Worm (Caenorhabditis elegans) whole organism, early embryonic: ENCODE measurements around the gene mrpl-36.

ENCODE experiments used
- B0310.2 ChIP-seq: sonication (generic microtip); optimal IDR thresholded peaks from 2 replicates; lab custom pipeline; 2016; ENCODE audit warnings: mild to moderate bottlenecking, missing genetic modification characterization, missing compliant biosample characterization
- F13C5.2 ChIP-seq: sonication (generic microtip); optimal IDR thresholded peaks from 2 replicates; lab custom pipeline; 2017; ENCODE audit warnings: mild to moderate bottlenecking, missing genetic modification characterization, inconsistent platforms, missing compliant biosample characterization
- aly-1 ChIP-seq: sonication (generic microtip); optimal IDR thresholded peaks from 2 replicates; lab custom pipeline; 2016; ENCODE audit warnings: missing genetic modification characterization, missing compliant biosample characterization
- ama-1 ChIP-seq: fragments of 150-350 bp; optimal IDR thresholded peaks from 2 replicates; lab custom pipeline; 2014
- ceh-13 ChIP-seq: fragments of 200-800 bp; sonication (Bioruptor generic); optimal IDR thresholded peaks from 2 replicates; lab custom pipeline; 2018; ENCODE audit warnings: mild to moderate bottlenecking, missing genetic modification characterization, missing compliant biosample characterization
- ceh-36 ChIP-seq: sonication (generic microtip); optimal IDR thresholded peaks from 2 replicates; lab custom pipeline; 2016; ENCODE audit warnings: missing genetic modification characterization, inconsistent platforms, missing compliant biosample characterization
- ets-7 ChIP-seq: sonication (generic microtip); optimal IDR thresholded peaks from 2 replicates; lab custom pipeline; 2016; ENCODE audit warnings: missing genotype, missing genetic modification characterization, missing compliant biosample characterization
- flt-1 ChIP-seq: fragments of 200-800 bp; sonication (Bioruptor generic); IDR thresholded peaks from 2 replicates; pipeline ENCODE4 v1.3.6; 2022; ENCODE audit warnings: missing genetic modification characterization, missing compliant biosample characterization
- hmbx-1 ChIP-seq: sonication (generic microtip); optimal IDR thresholded peaks from 2 replicates; lab custom pipeline; 2016; ENCODE audit warnings: mild to moderate bottlenecking, missing genetic modification characterization, missing compliant biosample characterization
- hmg-4 ChIP-seq: fragments of 200-800 bp; sonication (Bioruptor generic); optimal IDR thresholded peaks from 2 replicates; lab custom pipeline; 2018; ENCODE audit warnings: mild to moderate bottlenecking, missing genetic modification characterization, missing compliant biosample characterization
- hnd-1 ChIP-seq: sonication (generic microtip); optimal IDR thresholded peaks from 2 replicates; lab custom pipeline; 2016; ENCODE audit warnings: missing genetic modification characterization, missing compliant biosample characterization
- pes-1 ChIP-seq: fragments of 200-800 bp; sonication (Bioruptor generic); IDR thresholded peaks from 2 replicates; pipeline ENCODE4 v1.3.6; 2022; ENCODE audit warnings: missing genetic modification reagents, missing genetic modification characterization, missing compliant biosample characterization
- scrt-1 ChIP-seq: fragments of 200-800 bp; sonication (Bioruptor generic); IDR thresholded peaks from 2 replicates; pipeline ENCODE4 v1.3.6; 2022; ENCODE audit warnings: missing genetic modification characterization, missing compliant biosample characterization
- sea-1 ChIP-seq: fragments of 200-800 bp; sonication (Bioruptor generic); conservative IDR thresholded peaks from 2 replicates; pipeline ENCODE4 v1.3.6; 2022; ENCODE audit warnings: missing genetic modification characterization, missing compliant biosample characterization
- tbx-11 ChIP-seq: fragments of 200-800 bp; sonication (Bioruptor generic); IDR thresholded peaks from 2 replicates; pipeline ENCODE4 v1.3.6; 2022; ENCODE audit warnings: missing genetic modification characterization, missing compliant biosample characterization
- tbx-37 ChIP-seq: fragments of 200-800 bp; sonication (Bioruptor generic); conservative IDR thresholded peaks from 2 replicates; pipeline ENCODE4 v1.3.6; 2022; ENCODE audit warnings: missing genetic modification reagents, missing genetic modification characterization, missing compliant biosample characterization
- tra-4 ChIP-seq: sonication (generic microtip); optimal IDR thresholded peaks from 2 replicates; lab custom pipeline; 2017; ENCODE audit warnings: missing genetic modification characterization, missing compliant biosample characterization

The mrpl-36 gene

ce11 chrIII:9802045-9802444, 45.9 kb downstream of the mrpl-36 start:
- TF ChIP-seq hmg-4 = no peak
- no peak for TF ChIP-seq tra-4
- no peak for TF ChIP-seq ceh-13 (GFP tag; lab: Kevin White, UChicago)
- TF ChIP-seq hnd-1 (tag; lab: Kevin White, UChicago) = no peak
- no peak for TF ChIP-seq ets-7 (tag; lab: Kevin White, UChicago)
- no peak for TF ChIP-seq flt-1
- no peak for TF ChIP-seq F13C5.2 (tag; lab: Kevin White, UChicago)
- TF ChIP-seq ceh-36 (tag; lab: Kevin White, UChicago) = no peak
- no peak for TF ChIP-seq sea-1 (GFP tag; lab: Robert Waterston, UW)
- no peak for TF ChIP-seq tbx-11 (GFP tag; lab: Robert Waterston, UW)
- no peak for TF ChIP-seq aly-1 (tag; lab: Kevin White, UChicago)
- TF ChIP-seq scrt-1 = no peak
- TF ChIP-seq hmbx-1 (tag; lab: Kevin White, UChicago) = no peak
- no peak for TF ChIP-seq ama-1 (lab: Kevin White, UChicago)
- no peak for TF ChIP-seq pes-1 (GFP tag; lab: Robert Waterston, UW)

- TF ChIP-seq ama-1 (lab: Kevin White, UChicago) (no peak), flt-1 (no peak), tbx-11 (GFP tag; lab: Robert Waterston, UW) (no peak), ceh-36 (tag; lab: Kevin White, UChicago) (no peak), hmg-4 (no peak), pes-1 (GFP tag; lab: Robert Waterston, UW) (no peak), hnd-1 (tag; lab: Kevin White, UChicago) (no peak), tra-4 (no peak), B0310.2 (tag; lab: Kevin White, UChicago) (no peak), sea-1 (GFP tag; lab: Robert Waterston, UW) (no peak), hmbx-1 (tag; lab: Kevin White, UChicago) (no peak), tbx-37 (GFP tag; lab: Robert Waterston, UW) (no peak), ceh-13 (GFP tag; lab: Kevin White, UChicago) (no peak), F13C5.2 (tag; lab: Kevin White, UChicago) (no peak), scrt-1 (no peak), aly-1 (tag; lab: Kevin White, UChicago) (no peak), ets-7 (tag; lab: Kevin White, UChicago) (no peak)
Observed at ce11 chrIII:9798478-9799157, 49.3 kb downstream of the mrpl-36 start, which contains the start of gene ZK632.2. Gene ZK632.2, plus strand, starts transcription at chrIII:9799107.
